Fruit fly (Drosophila melanogaster) whole organism: ENCODE measurements around the gene mRpS23.

Experiments used
- CG8478 ChIP-seq: fragments of >200 bp; optimal IDR thresholded peaks from 2 replicates; lab custom pipeline; 2018; ENCODE audit warnings: inconsistent platforms
- pan ChIP-seq: fragments of >200 bp; optimal IDR thresholded peaks from 2 replicates; lab custom pipeline; 2017
- psq ChIP-seq: fragments of >200 bp; optimal IDR thresholded peaks from 2 replicates; lab custom pipeline; 2017
- usp ChIP-seq: fragments of >200 bp; optimal IDR thresholded peaks from 2 replicates; lab custom pipeline; 2017; ENCODE audit warnings: missing biosample characterization, missing genetic modification characterization, mixed read lengths

DNA sequence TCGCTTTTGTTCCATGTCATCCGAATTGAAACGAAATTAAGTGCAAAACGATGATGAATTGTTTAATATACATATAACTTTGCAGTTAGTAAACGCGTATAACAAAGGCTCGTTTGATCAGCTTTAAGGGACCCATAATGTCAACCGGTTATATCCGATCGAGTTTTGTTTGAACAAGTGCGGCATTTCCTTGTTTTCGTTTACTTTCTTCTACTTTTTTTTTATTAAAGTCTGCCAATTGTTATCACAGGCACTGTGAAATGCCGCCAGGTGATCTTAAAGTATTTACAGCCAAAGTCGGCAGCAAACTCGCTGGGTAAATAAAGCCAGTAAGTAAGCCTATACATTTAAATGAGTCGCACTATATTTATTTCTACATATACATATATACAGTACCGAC, 27.8 kb downstream of the mRpS23 start:
- no peak for TF ChIP-seq usp (GFP tag; lab: Kevin White, UChicago)
- no peak for TF ChIP-seq CG8478 (lab: Kevin White, UChicago)
- TF ChIP-seq pan (lab: Kevin White, UChicago): no peak
- no peak for TF ChIP-seq psq (lab: Kevin White, UChicago)
